Worm (Caenorhabditis elegans) whole organism, L1 larva: ENCODE results near the gene dgat-2.

Experiments used
- C04F5.9 ChIP-seq: sonication (generic microtip); optimal IDR thresholded peaks from 2 replicates; lab custom pipeline; 2016; ENCODE audit warnings: missing genetic modification characterization, missing compliant biosample characterization
- C34B4.2 ChIP-seq: sonication (generic microtip); optimal IDR thresholded peaks from 2 replicates; lab custom pipeline; 2017; ENCODE audit warnings: mild to moderate bottlenecking, missing genetic modification characterization, missing compliant biosample characterization
- Y116A8C.19 ChIP-seq: sonication (generic microtip); optimal IDR thresholded peaks from 2 replicates; lab custom pipeline; 2016; ENCODE audit warnings: missing compliant biosample characterization, missing genetic modification characterization, borderline replicate concordance
- alr-1 ChIP-seq: fragments of 200-800 bp; sonication (Bioruptor generic); optimal IDR thresholded peaks from 2 replicates; lab custom pipeline; 2018; ENCODE audit warnings: borderline replicate concordance, mild to moderate bottlenecking, missing genetic modification characterization, missing compliant biosample characterization
- ceh-63 ChIP-seq: fragments of 200-800 bp; sonication (Bioruptor generic); optimal IDR thresholded peaks from 2 replicates; lab custom pipeline; 2018; ENCODE audit warnings: mild to moderate bottlenecking, missing genetic modification characterization, missing compliant biosample characterization
- ceh-8 ChIP-seq: fragments of 200-800 bp; sonication (Bioruptor generic); optimal IDR thresholded peaks from 2 replicates; lab custom pipeline; 2018; ENCODE audit warnings: mild to moderate bottlenecking, missing genetic modification characterization, moderate library complexity, missing compliant biosample characterization
- ceh-88 ChIP-seq: fragments of 200-800 bp; sonication (Bioruptor generic); IDR thresholded peaks from 2 replicates; pipeline ENCODE4 v1.3.6; 2022; ENCODE audit warnings: missing genetic modification characterization, missing compliant biosample characterization
- ces-1 ChIP-seq: fragments of 150-350 bp; optimal IDR thresholded peaks from 2 replicates; lab custom pipeline; 2014; ENCODE audit warnings: missing biosample characterization, missing genetic modification reagents, missing genetic modification characterization
- dpl-1 ChIP-seq, 3 experiments: fragments of 150-350 bp in 2 of 3; sonication (generic microtip) in 1 of 3; optimal IDR thresholded peaks; 2 replicates each; lab custom pipeline; 2014 to 2017; ENCODE audit warnings: missing biosample characterization in 3 of 3, missing genetic modification characterization in 3 of 3, missing genetic modification reagents in 3 of 3
- dsc-1 ChIP-seq: sonication (generic microtip); optimal IDR thresholded peaks from 2 replicates; lab custom pipeline; 2016; ENCODE audit warnings: mild to moderate bottlenecking, missing genetic modification characterization, missing compliant biosample characterization
- efl-3 ChIP-seq: fragments of 200-800 bp; sonication (Bioruptor generic); optimal IDR thresholded peaks from 2 replicates; lab custom pipeline; 2018; ENCODE audit warnings: mild to moderate bottlenecking, missing genetic modification characterization, missing compliant biosample characterization
- egl-13 ChIP-seq: sonication (generic microtip); optimal IDR thresholded peaks from 2 replicates; lab custom pipeline; 2016; ENCODE audit warnings: missing genotype, missing genetic modification reagents, missing genetic modification characterization, missing compliant biosample characterization
- egl-27 ChIP-seq, 2 experiments: fragments of 150-350 bp in 1 of 2; sonication (generic microtip); optimal IDR thresholded peaks; 3 replicates each; lab custom pipeline; 2017 to 2018; ENCODE audit warnings: missing biosample characterization in 2 of 2, missing genetic modification characterization in 2 of 2, missing genetic modification reagents in 2 of 2
- elt-2 ChIP-seq: sonication (generic microtip); optimal IDR thresholded peaks from 2 replicates; lab custom pipeline; 2016; ENCODE audit warnings: missing genetic modification characterization, mild to moderate bottlenecking, inconsistent platforms, missing compliant biosample characterization, missing genetic modification reagents
- elt-3 ChIP-seq, 6 experiments: fragments of 150-350 bp in 1 of 6; sonication (generic microtip); optimal IDR thresholded peaks; 2 replicates each; lab custom pipeline; 2017 to 2018; ENCODE audit warnings: missing biosample characterization in 6 of 6, missing genetic modification characterization in 6 of 6, inconsistent platforms in 1 of 6
- ets-5 ChIP-seq: fragments of 200-800 bp; sonication (Bioruptor generic); IDR thresholded peaks from 2 replicates; pipeline ENCODE4 v1.3.6; 2022; ENCODE audit warnings: missing genetic modification characterization, missing compliant biosample characterization
- fkh-10 ChIP-seq: sonication (generic microtip); optimal IDR thresholded peaks from 2 replicates; lab custom pipeline; 2017; ENCODE audit warnings: missing biosample characterization, missing genetic modification reagents, missing genetic modification characterization
- fkh-4 ChIP-seq: sonication (generic microtip); optimal IDR thresholded peaks from 2 replicates; lab custom pipeline; 2016; ENCODE audit warnings: missing compliant biosample characterization, missing genetic modification characterization, borderline replicate concordance
- hlh-17 ChIP-seq: fragments of 200-800 bp; sonication (Bioruptor generic); optimal IDR thresholded peaks from 2 replicates; lab custom pipeline; 2018; ENCODE audit warnings: missing genetic modification characterization, mild to moderate bottlenecking, missing compliant biosample characterization, moderate library complexity, borderline replicate concordance
- hpl-2 ChIP-seq: fragments of 150-350 bp; optimal IDR thresholded peaks from 2 replicates; lab custom pipeline; 2014; ENCODE audit warnings: missing biosample characterization, missing genetic modification reagents, missing genetic modification characterization
- jun-1 ChIP-seq: fragments of 150-350 bp; optimal IDR thresholded peaks from 2 replicates; lab custom pipeline; 2014; ENCODE audit warnings: missing biosample characterization, missing genetic modification reagents, missing genetic modification characterization
- lin-13 ChIP-seq: fragments of 150-350 bp; optimal IDR thresholded peaks from 2 replicates; lab custom pipeline; 2014; ENCODE audit warnings: missing biosample characterization, missing genetic modification reagents, missing genetic modification characterization
- mab-9 ChIP-seq: fragments of 200-800 bp; sonication (Bioruptor generic); IDR thresholded peaks from 2 replicates; pipeline ENCODE4 v1.3.6; 2022; ENCODE audit warnings: missing genetic modification reagents, missing genetic modification characterization, missing compliant biosample characterization
- mef-2 ChIP-seq: fragments of 150-350 bp; optimal IDR thresholded peaks from 2 replicates; lab custom pipeline; 2014; ENCODE audit warnings: missing biosample characterization, missing genetic modification characterization
- nhr-19 ChIP-seq: fragments of 200-800 bp; sonication (Bioruptor generic); conservative IDR thresholded peaks from 2 replicates; pipeline ENCODE4 v1.3.6; 2022; ENCODE audit warnings: missing genetic modification characterization, missing compliant biosample characterization
- nhr-237 ChIP-seq: fragments of 150-350 bp; optimal IDR thresholded peaks from 2 replicates; lab custom pipeline; 2014; ENCODE audit warnings: missing biosample characterization, missing genetic modification characterization
- nhr-76 ChIP-seq: sonication (generic microtip); optimal IDR thresholded peaks from 2 replicates; lab custom pipeline; 2017; ENCODE audit warnings: missing biosample characterization, missing genetic modification characterization
- nhr-90 ChIP-seq: sonication (generic microtip); optimal IDR thresholded peaks from 2 replicates; lab custom pipeline; 2016; ENCODE audit warnings: mild to moderate bottlenecking, missing genetic modification characterization, missing compliant biosample characterization; ENCODE audit not compliant: poor library complexity
- pag-3 ChIP-seq: sonication (generic microtip); optimal IDR thresholded peaks from 2 replicates; lab custom pipeline; 2017; ENCODE audit warnings: missing genetic modification characterization, mild to moderate bottlenecking, missing compliant biosample characterization, antibody characterized with exemption, borderline replicate concordance; ENCODE audit not compliant: insufficient read depth
- pqm-1 ChIP-seq: sonication (generic microtip); optimal IDR thresholded peaks from 3 replicates; lab custom pipeline; 2017; ENCODE audit warnings: missing biosample characterization, missing genetic modification characterization
- rnt-1 ChIP-seq: sonication (generic microtip); optimal IDR thresholded peaks from 2 replicates; lab custom pipeline; 2016; ENCODE audit warnings: mild to moderate bottlenecking, missing genetic modification characterization, moderate library complexity, missing compliant biosample characterization
- skn-1 ChIP-seq: fragments of 150-350 bp; optimal IDR thresholded peaks from 2 replicates; lab custom pipeline; 2014; ENCODE audit warnings: missing biosample characterization, missing genetic modification characterization
- snu-23 ChIP-seq: sonication (generic microtip); optimal IDR thresholded peaks from 2 replicates; lab custom pipeline; 2016; ENCODE audit warnings: missing genetic modification characterization, missing compliant biosample characterization
- sox-4 ChIP-seq: sonication (generic microtip); optimal IDR thresholded peaks from 2 replicates; lab custom pipeline; 2016; ENCODE audit warnings: missing genetic modification characterization, missing compliant biosample characterization
- unc-30 ChIP-seq: sonication (generic microtip); optimal IDR thresholded peaks from 2 replicates; lab custom pipeline; 2017; ENCODE audit warnings: missing biosample characterization, missing genetic modification characterization
- unc-62 ChIP-seq: fragments of 150-350 bp; optimal IDR thresholded peaks from 2 replicates; lab custom pipeline; 2014; ENCODE audit warnings: missing biosample characterization, missing genetic modification reagents, missing genetic modification characterization
- vab-15 ChIP-seq: sonication (generic microtip); optimal IDR thresholded peaks from 2 replicates; lab custom pipeline; 2017; ENCODE audit warnings: missing genotype, mild to moderate bottlenecking, missing genetic modification characterization, missing compliant biosample characterization
- zag-1 ChIP-seq: fragments of 150-350 bp; optimal IDR thresholded peaks from 2 replicates; lab custom pipeline; 2014; ENCODE audit warnings: missing biosample characterization, missing genetic modification characterization
- ztf-11 ChIP-seq, 2 experiments: sonication (generic microtip); optimal IDR thresholded peaks; 2 replicates each; lab custom pipeline; 2016 to 2017; ENCODE audit warnings: missing genetic modification characterization in 2 of 2, missing biosample characterization in 1 of 2, missing compliant biosample characterization in 1 of 2

Gene dgat-2

ce11 chrV:17696753-17697152, 36.6 kb downstream of the dgat-2 start, which contains the start of gene spp-29:
Gene spp-29, minus strand, starts transcription at chrV:17696853.
- TF ChIP-seq C04F5.9 (no peak), hlh-17 (no peak), efl-3 (no peak), lin-13 (no peak), nhr-19 (GFP tag; lab: Robert Waterston, UW) (no peak), ceh-63 (GFP tag; lab: Kevin White, UChicago) (no peak), nhr-76 (tag; lab: Kevin White, UChicago) (no peak), jun-1 (tag; lab: Kevin White, UChicago) (no peak)

ce11 chrV:17699097-17699496, 39.0 kb downstream of the dgat-2 start, which contains the start of gene Y26G10.4:
Gene Y26G10.4, minus strand, starts transcription at chrV:17699197.
- TF ChIP-seq nhr-237 (tag; lab: Kevin White, UChicago) (no peak), alr-1 (tag; lab: Kevin White, UChicago) (no peak), ztf-11 (tag; optimal IDR thresholded peaks at IDR 0.05; lab: Kevin White, UChicago) (no peak), Y116A8C.19 (tag; lab: Kevin White, UChicago) (no peak), mab-9 (GFP tag; lab: Robert Waterston, UW) (no peak), nhr-90 (no peak), egl-27 (tag; optimal IDR thresholded peaks at IDR 0.05; lab: Kevin White, UChicago) (no peak), ceh-88 (no peak), elt-3 (tag; optimal IDR thresholded peaks at IDR 0.05; lab: Kevin White, UChicago) (no peak), ces-1 (GFP tag; lab: Kevin White, UChicago) (no peak), hpl-2 (GFP tag; lab: Kevin White, UChicago) (no peak), skn-1 (tag; lab: Kevin White, UChicago) (no peak), fkh-4 (tag; lab: Kevin White, UChicago) (no peak), ets-5 (GFP tag; lab: Robert Waterston, UW) (no peak), snu-23 (GFP tag; lab: Kevin White, UChicago) (no peak), pag-3 (tag; lab: Kevin White, UChicago) (no peak), unc-62 (no peak), elt-2 (tag; lab: Kevin White, UChicago) (no peak), zag-1 (tag; lab: Kevin White, UChicago) (no peak)

- TF ChIP-seq mef-2 (tag; lab: Kevin White, UChicago) (no peak), vab-15 (tag; lab: Kevin White, UChicago) (no peak), dpl-1 (GFP tag; optimal IDR thresholded peaks at IDR 0.05; lab: Kevin White, UChicago) (no peak), unc-30 (tag; lab: Kevin White, UChicago) (no peak), nhr-19 (GFP tag; lab: Robert Waterston, UW) (no peak), egl-13 (tag; lab: Kevin White, UChicago) (no peak), fkh-10 (no peak)
These were observed 39.6 kb downstream of the dgat-2 start, which contains the start of gene Y26G10.6 for ce11 chrV:17699659-17700058. Gene Y26G10.6, plus strand, starts transcription at chrV:17699959.

DNA sequence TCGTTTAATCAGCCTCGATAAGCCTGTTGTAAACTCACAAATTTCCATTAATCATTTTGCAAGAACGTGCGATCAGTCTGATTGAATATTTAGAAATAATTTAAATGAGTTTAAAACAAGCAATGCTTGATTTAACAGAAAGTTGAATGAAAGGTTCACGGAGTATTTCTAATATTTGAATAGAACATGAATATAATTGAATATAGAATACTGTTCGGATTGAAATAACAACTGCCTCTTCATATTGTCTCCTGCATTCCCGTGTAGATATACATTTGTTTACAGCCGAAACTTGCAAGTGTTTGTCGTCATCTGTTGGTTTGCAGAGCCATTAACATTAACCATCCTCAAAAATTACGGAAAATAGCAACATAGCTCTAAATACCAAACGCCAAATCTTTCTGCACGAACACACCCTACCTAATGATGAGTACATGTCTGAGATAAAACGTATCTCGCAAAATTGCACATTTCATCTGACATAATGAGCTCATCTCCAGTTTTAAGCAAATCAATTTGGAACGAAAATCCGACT, 40.7 kb downstream of the dgat-2 start, which contains the start of the genes Y26G10.5 and srh-32:
TSS of gene Y26G10.5 (minus strand) at position 101 of the 535 bp plus-strand sequence.
TSS of gene srh-32 (plus strand) at position 485 of the 535 bp plus-strand sequence.
- no peak for TF ChIP-seq pqm-1 (tag; lab: Kevin White, UChicago)
- no peak for TF ChIP-seq C34B4.2
- TF ChIP-seq dsc-1 (tag; lab: Kevin White, UChicago) = no peak
- no peak for TF ChIP-seq ceh-8 (GFP tag; lab: Kevin White, UChicago)
- no peak for TF ChIP-seq efl-3
- TF ChIP-seq nhr-90 = no peak
- no peak for TF ChIP-seq sox-4 (tag; lab: Kevin White, UChicago)
- TF ChIP-seq nhr-19 (GFP tag; lab: Robert Waterston, UW) = no peak
- TF ChIP-seq rnt-1 (tag; lab: Kevin White, UChicago) = no peak
